Worm (Caenorhabditis elegans) whole organism, L3 larva: ENCODE measurements around the gene gldi-3.

ENCODE experiments used
- ama-1 ChIP-seq: fragments of 150-350 bp; optimal IDR thresholded peaks from 2 replicates; lab custom pipeline; 2018
- mdl-1 ChIP-seq: fragments of 150-350 bp; optimal IDR thresholded peaks from 2 replicates; lab custom pipeline; 2014; ENCODE audit warnings: missing biosample characterization, missing genetic modification characterization
- snpc-4 ChIP-seq: fragments of 150-350 bp; optimal IDR thresholded peaks from 2 replicates; lab custom pipeline; 2014; ENCODE audit warnings: missing biosample characterization, missing genetic modification characterization
- tbx-2 ChIP-seq: sonication (generic microtip); optimal IDR thresholded peaks from 2 replicates; lab custom pipeline; 2016; ENCODE audit warnings: mild to moderate bottlenecking, missing genetic modification characterization, missing compliant biosample characterization
- unc-62 ChIP-seq: fragments of 150-350 bp; sonication (generic microtip); optimal IDR thresholded peaks from 4 replicates; lab custom pipeline; 2014; ENCODE audit warnings: missing biosample characterization, missing genetic modification reagents, missing genetic modification characterization

DNA sequence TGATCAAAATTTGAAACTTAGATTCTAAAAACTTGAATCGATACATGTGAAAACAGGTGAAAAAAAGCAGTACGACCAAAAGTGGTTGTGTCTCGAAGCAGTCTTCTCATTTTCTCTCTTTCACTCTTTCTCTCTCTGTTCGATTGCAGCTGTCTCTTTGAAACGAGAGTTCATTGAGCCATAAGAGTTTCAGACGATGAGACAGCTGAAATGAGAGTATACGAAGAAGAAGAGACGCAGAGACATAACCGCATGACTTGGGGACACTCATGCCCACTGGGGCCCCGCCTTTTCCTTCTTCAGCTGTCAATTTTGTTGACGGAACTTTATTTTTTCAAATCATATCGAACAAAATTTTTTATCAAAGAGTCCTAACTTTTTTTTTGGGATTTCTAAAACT lies 5.9 kb downstream of the gldi-3 start:
- TF ChIP-seq tbx-2 (tag; lab: Kevin White, UChicago) (peak; percentile 39), ama-1 (lab: Kevin White, UChicago) (peak; percentile 62), mdl-1 (peak; percentile 67), snpc-4 (tag; lab: Kevin White, UChicago) (peak; percentile 49), unc-62 (GFP tag; lab: Kevin White, UChicago) (peak; percentile 84)
